Worm (Caenorhabditis elegans) whole organism, L4 larva: Measurements from ENCODE around the gene Y37D8A.6.
A peak's percentile ranks its signal among the peaks of the same experiment; 100 is the strongest.

Experiments used
- Y5F2A.4 ChIP-seq: fragments of 200-800 bp; sonication (Bioruptor generic); optimal IDR thresholded peaks from 2 replicates; lab custom pipeline; 2018; ENCODE audit warnings: mild to moderate bottlenecking, missing genetic modification characterization, missing compliant biosample characterization
- ama-1 ChIP-seq: fragments of 150-350 bp; optimal IDR thresholded peaks from 2 replicates; lab custom pipeline; 2014; ENCODE audit warnings: inconsistent platforms, mixed read lengths
- arid-1 ChIP-seq: fragments of 200-800 bp; sonication (Bioruptor generic); conservative IDR thresholded peaks from 2 replicates; pipeline ENCODE4 v1.3.6; 2022; ENCODE audit warnings: missing genetic modification reagents, missing genetic modification characterization, missing compliant biosample characterization
- attf-4 ChIP-seq: sonication (generic microtip); optimal IDR thresholded peaks from 3 replicates; lab custom pipeline; 2017; ENCODE audit warnings: missing biosample characterization, missing genetic modification characterization
- ceh-28 ChIP-seq: fragments of 150-350 bp; optimal IDR thresholded peaks from 2 replicates; lab custom pipeline; 2014; ENCODE audit warnings: missing biosample characterization, missing genetic modification reagents, missing genetic modification characterization
- ceh-82 ChIP-seq: sonication (generic microtip); optimal IDR thresholded peaks from 2 replicates; lab custom pipeline; 2017; ENCODE audit warnings: missing biosample characterization, missing genetic modification characterization
- ces-1 ChIP-seq: fragments of 150-350 bp; sonication (generic microtip); optimal IDR thresholded peaks from 4 replicates; lab custom pipeline; 2014; ENCODE audit warnings: missing biosample characterization, missing genetic modification reagents, missing genetic modification characterization
- ctbp-1 ChIP-seq: fragments of 200-800 bp; sonication (Bioruptor generic); IDR thresholded peaks from 2 replicates; pipeline ENCODE4 v1.3.6; 2022; ENCODE audit warnings: missing genetic modification reagents, missing genetic modification characterization, missing compliant biosample characterization
- daf-16 ChIP-seq, 3 experiments: sonication (generic microtip); optimal IDR thresholded peaks; 2 replicates each; lab custom pipeline; 2016 to 2017; ENCODE audit warnings: missing genetic modification characterization in 3 of 3, missing genetic modification reagents in 3 of 3, mild to moderate bottlenecking in 2 of 3, missing compliant biosample characterization in 2 of 3, missing biosample characterization in 1 of 3, moderate library complexity in 1 of 3
- daf-19 ChIP-seq: fragments of 200-800 bp; sonication (Bioruptor generic); conservative IDR thresholded peaks from 2 replicates; pipeline ENCODE4 v1.3.6; 2022; ENCODE audit warnings: missing genetic modification characterization, missing compliant biosample characterization
- dpl-1 ChIP-seq: fragments of 150-350 bp; optimal IDR thresholded peaks from 2 replicates; lab custom pipeline; 2014; ENCODE audit warnings: missing biosample characterization, missing genetic modification reagents, missing genetic modification characterization
- dve-1 ChIP-seq: sonication (generic microtip); optimal IDR thresholded peaks from 2 replicates; lab custom pipeline; 2017; ENCODE audit warnings: antibody characterized with exemption, mild to moderate bottlenecking, missing genetic modification characterization, missing compliant biosample characterization; ENCODE audit not compliant: insufficient read depth
- egl-43 ChIP-seq: fragments of 200-800 bp; sonication (Bioruptor generic); IDR thresholded peaks from 2 replicates; pipeline ENCODE4 v1.3.6; 2022; ENCODE audit warnings: missing genetic modification reagents, missing genetic modification characterization, missing compliant biosample characterization
- fos-1 ChIP-seq: fragments of 150-350 bp; optimal IDR thresholded peaks from 2 replicates; lab custom pipeline; 2014; ENCODE audit warnings: missing biosample characterization, missing genetic modification characterization
- lin-1 ChIP-seq: fragments of 200-800 bp; sonication (Bioruptor generic); IDR thresholded peaks from 2 replicates; pipeline ENCODE4 v1.3.6; 2022; ENCODE audit warnings: missing genetic modification reagents, missing genetic modification characterization, missing compliant biosample characterization
- lin-13 ChIP-seq: fragments of 150-350 bp; optimal IDR thresholded peaks from 2 replicates; lab custom pipeline; 2014; ENCODE audit warnings: missing biosample characterization, missing genetic modification reagents, missing genetic modification characterization
- lin-15B ChIP-seq: fragments of 150-350 bp; sonication (generic microtip); optimal IDR thresholded peaks from 3 replicates; lab custom pipeline; 2014; ENCODE audit warnings: missing biosample characterization, missing genetic modification characterization
- lin-39 ChIP-seq: fragments of 150-350 bp; optimal IDR thresholded peaks from 2 replicates; lab custom pipeline; 2014; ENCODE audit warnings: missing biosample characterization, missing genetic modification reagents, missing genetic modification characterization
- lsy-2 ChIP-seq, 2 experiments: fragments of 150-350 bp in 1 of 2; sonication (generic microtip) in 1 of 2; optimal IDR thresholded peaks; 2 replicates each; lab custom pipeline; 2014 to 2017; ENCODE audit warnings: missing biosample characterization in 2 of 2, missing genetic modification characterization in 2 of 2
- mep-1 ChIP-seq: fragments of 150-350 bp; sonication (generic microtip); optimal IDR thresholded peaks from 3 replicates; lab custom pipeline; 2014; ENCODE audit warnings: missing biosample characterization, missing genetic modification characterization
- mes-2 ChIP-seq: sonication (generic microtip); optimal IDR thresholded peaks from 2 replicates; lab custom pipeline; 2016; ENCODE audit warnings: missing genotype, mild to moderate bottlenecking, missing genetic modification characterization, missing compliant biosample characterization; ENCODE audit not compliant: poor library complexity, severe bottlenecking
- nhr-76 ChIP-seq: fragments of 150-350 bp; optimal IDR thresholded peaks from 2 replicates; lab custom pipeline; 2014; ENCODE audit warnings: missing biosample characterization, missing genetic modification characterization
- pqm-1 ChIP-seq: sonication (generic microtip); optimal IDR thresholded peaks from 2 replicates; lab custom pipeline; 2017; ENCODE audit warnings: missing biosample characterization, missing genetic modification characterization
- set-16 ChIP-seq: fragments of 200-800 bp; sonication (Bioruptor generic); IDR thresholded peaks from 2 replicates; pipeline ENCODE4 v1.3.6; 2022; ENCODE audit warnings: missing genetic modification reagents, missing genetic modification characterization, missing compliant biosample characterization
- snpc-1.2 ChIP-seq: fragments of 200-800 bp; sonication (Bioruptor generic); IDR thresholded peaks from 2 replicates; pipeline ENCODE4 v1.3.6; 2022; ENCODE audit warnings: missing genetic modification reagents, missing genetic modification characterization, missing compliant biosample characterization
- unc-130 ChIP-seq: sonication (generic microtip); optimal IDR thresholded peaks from 2 replicates; lab custom pipeline; 2016; ENCODE audit warnings: missing genetic modification reagents, missing genetic modification characterization, missing compliant biosample characterization
- unc-39 ChIP-seq: sonication (generic microtip); optimal IDR thresholded peaks from 2 replicates; lab custom pipeline; 2017; ENCODE audit warnings: missing biosample characterization, missing genetic modification characterization
- unc-62 ChIP-seq, 3 experiments: fragments of 150-350 bp in 1 of 3; sonication (generic microtip); optimal IDR thresholded peaks in 2 of 3; peaks in 1 of 3; 1 replicate in 1 of 3; 2 replicates in 2 of 3; lab custom pipeline; 2014 to 2017; ENCODE audit warnings: missing biosample characterization in 3 of 3, missing genetic modification characterization in 3 of 3, missing genetic modification reagents in 3 of 3, missing genotype in 1 of 3
- vab-7 ChIP-seq: fragments of 200-800 bp; sonication (Bioruptor generic); IDR thresholded peaks from 2 replicates; pipeline ENCODE4 v1.3.6; 2022; ENCODE audit warnings: missing genetic modification reagents, missing genetic modification characterization, missing compliant biosample characterization
- zfp-2 ChIP-seq: sonication (generic microtip); optimal IDR thresholded peaks from 2 replicates; lab custom pipeline; 2016; ENCODE audit warnings: mild to moderate bottlenecking, missing genetic modification characterization, missing compliant biosample characterization
- zfp-3 ChIP-seq: fragments of 200-800 bp; sonication (Bioruptor generic); conservative IDR thresholded peaks from 2 replicates; pipeline ENCODE4 v1.3.6; 2022; ENCODE audit warnings: missing genetic modification reagents, missing genetic modification characterization, missing compliant biosample characterization
- zip-11 ChIP-seq: fragments of 200-800 bp; sonication (Bioruptor generic); IDR thresholded peaks from 2 replicates; pipeline ENCODE4 v1.3.6; 2022; ENCODE audit warnings: missing genetic modification characterization, missing compliant biosample characterization

The Y37D8A.6 gene

ce11 chrIII:12918575-12918974, 48.5 kb upstream of the Y37D8A.6 start, which contains the start of gene Y37D8A.16:
Y37D8A.16 (minus strand) TSS chrIII:12918675.
- TF ChIP-seq vab-7 (GFP tag; lab: Robert Waterston, UW) (no peak), daf-16 (GFP tag; optimal IDR thresholded peaks at IDR 0.05; lab: Kevin White, UChicago) (no peak), daf-16 (tag; optimal IDR thresholded peaks at IDR 0.05; lab: Kevin White, UChicago) (no peak), dve-1 (no peak), daf-19 (GFP tag; lab: Robert Waterston, UW) (no peak), Y5F2A.4 (no peak), unc-130 (GFP tag; lab: Kevin White, UChicago) (no peak), lin-13 (GFP tag; lab: Kevin White, UChicago) (no peak), attf-4 (tag; lab: Kevin White, UChicago) (no peak), zip-11 (GFP tag; lab: Robert Waterston, UW) (no peak)

- TF ChIP-seq dve-1 (peak; percentile 42), lsy-2 (tag; optimal IDR thresholded peaks at IDR 0.05; lab: Kevin White, UChicago) (peak in 1 of 2 experiments; percentile 19), lin-39 (tag; lab: Kevin White, UChicago) (no peak), mes-2 (tag; lab: Kevin White, UChicago) (peak; percentile 32), pqm-1 (tag; lab: Kevin White, UChicago) (peak; percentile 30), mep-1 (tag; lab: Kevin White, UChicago) (peak; percentile 40), egl-43 (GFP tag; lab: Robert Waterston, UW) (no peak), Y5F2A.4 (no peak), daf-16 (GFP tag; optimal IDR thresholded peaks at IDR 0.05; lab: Kevin White, UChicago) (no peak), daf-16 (tag; optimal IDR thresholded peaks at IDR 0.05; lab: Kevin White, UChicago) (peak; percentile 62)
- TF ChIP-seq, all 104 proteins: peak for 6
These were observed 47.8 kb upstream of the Y37D8A.6 start for ce11 chrIII:12917852-12918251.

DNA sequence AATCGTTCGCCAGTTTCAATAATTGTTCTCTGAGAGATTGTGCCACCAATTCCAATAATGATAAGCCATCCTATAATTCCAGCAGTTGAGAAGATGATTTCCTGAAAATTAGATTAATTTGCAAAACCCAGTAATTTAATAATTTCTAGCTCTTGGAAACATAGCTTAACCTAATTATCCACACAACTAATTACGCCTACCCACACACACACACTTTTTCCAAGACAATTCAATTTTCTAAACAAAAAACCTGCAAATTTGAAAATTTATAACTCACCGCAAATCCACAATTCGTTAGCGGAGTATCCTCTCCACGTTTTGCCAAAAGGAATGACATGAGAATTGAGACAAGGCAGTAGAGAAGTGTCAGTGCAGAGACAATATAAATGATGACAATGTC, 46.4 kb upstream of the Y37D8A.6 start:
- TF ChIP-seq ces-1 (peak; percentile 18), zfp-2 (no peak)
- TF ChIP-seq, all 104 proteins: peak for 1

- TF ChIP-seq unc-62 (GFP tag; optimal IDR thresholded peaks at IDR 0.05 in 1 of 2; lab: Kevin White, UChicago): peak in 1 of 2 experiments; percentile 61
- no peak for TF ChIP-seq unc-62 (tag; optimal IDR thresholded peaks at IDR 0.05; lab: Kevin White, UChicago)
- TF ChIP-seq set-16 (GFP tag; lab: Robert Waterston, UW): peak; percentile 92
- no peak for TF ChIP-seq ama-1 (lab: Kevin White, UChicago)
These were observed 40.3 kb upstream of the Y37D8A.6 start, which contains the start of gene flp-14 for ce11 chrIII:12910365-12910764. flp-14 (plus strand) TSS chrIII:12910510.

ce11 chrIII:12907218-12907617, 37.1 kb upstream of the Y37D8A.6 start:
- TF ChIP-seq snpc-1.2 (GFP tag; lab: Robert Waterston, UW) (no peak), lin-1 (GFP tag; lab: Robert Waterston, UW) (no peak), fos-1 (tag; lab: Kevin White, UChicago) (no peak), unc-130 (GFP tag; lab: Kevin White, UChicago) (no peak), ctbp-1 (GFP tag; lab: Robert Waterston, UW) (no peak), ces-1 (no peak), unc-62 (GFP tag; optimal IDR thresholded peaks at IDR 0.05 in 1 of 2; lab: Kevin White, UChicago) (no peak), unc-62 (tag; optimal IDR thresholded peaks at IDR 0.05; lab: Kevin White, UChicago) (no peak), lin-15B (tag; lab: Kevin White, UChicago) (no peak), egl-43 (GFP tag; lab: Robert Waterston, UW) (no peak), dpl-1 (no peak), arid-1 (GFP tag; lab: Robert Waterston, UW) (no peak), pqm-1 (tag; lab: Kevin White, UChicago) (no peak), unc-39 (tag; lab: Kevin White, UChicago) (no peak), ceh-82 (tag; lab: Kevin White, UChicago) (no peak), ceh-28 (tag; lab: Kevin White, UChicago) (no peak), zfp-3 (GFP tag; lab: Robert Waterston, UW) (no peak), zip-11 (GFP tag; lab: Robert Waterston, UW) (no peak), set-16 (GFP tag; lab: Robert Waterston, UW) (no peak), nhr-76 (tag; lab: Kevin White, UChicago) (no peak)
- TF ChIP-seq, all 104 proteins: peak for 0
